Worm (Caenorhabditis elegans) whole organism, L4 larva: ENCODE measurements around the gene sur-5.
A peak's percentile ranks its signal among the peaks of the same experiment; 100 is the strongest.

ENCODE experiments used
- F10B5.3 ChIP-seq: sonication (generic microtip); optimal IDR thresholded peaks from 2 replicates; lab custom pipeline; 2016; ENCODE audit warnings: mild to moderate bottlenecking, missing genetic modification characterization, missing compliant biosample characterization
- F37D6.2 ChIP-seq: sonication (generic microtip); optimal IDR thresholded peaks from 2 replicates; lab custom pipeline; 2016; ENCODE audit warnings: mild to moderate bottlenecking, missing genetic modification characterization, missing compliant biosample characterization
- F44E2.7 ChIP-seq: fragments of 200-800 bp; sonication (Bioruptor generic); IDR thresholded peaks from 2 replicates; pipeline ENCODE4 v2.1.2; 2022; ENCODE audit warnings: missing genetic modification characterization, missing compliant biosample characterization
- R02D3.7 ChIP-seq: fragments of 150-350 bp; sonication (generic microtip); optimal IDR thresholded peaks from 3 replicates; lab custom pipeline; 2014; ENCODE audit warnings: missing biosample characterization, missing genetic modification characterization
- T20F7.1 ChIP-seq: fragments of 200-800 bp; sonication (Bioruptor generic); optimal IDR thresholded peaks from 2 replicates; lab custom pipeline; 2018; ENCODE audit warnings: mild to moderate bottlenecking, missing genetic modification characterization, missing compliant biosample characterization
- Y5F2A.4 ChIP-seq: fragments of 200-800 bp; sonication (Bioruptor generic); optimal IDR thresholded peaks from 2 replicates; lab custom pipeline; 2018; ENCODE audit warnings: mild to moderate bottlenecking, missing genetic modification characterization, missing compliant biosample characterization
- ZK546.5 ChIP-seq, 2 experiments: sonication (generic microtip); optimal IDR thresholded peaks; 2 replicates each; lab custom pipeline; 2017; ENCODE audit warnings: missing biosample characterization in 2 of 2, missing genetic modification characterization in 2 of 2
- aha-1 ChIP-seq: fragments of 150-350 bp; peaks from one replicate; lab custom pipeline; 2014; ENCODE audit warnings: missing biosample characterization, missing genetic modification characterization
- ama-1 ChIP-seq: fragments of 150-350 bp; optimal IDR thresholded peaks from 2 replicates; lab custom pipeline; 2014; ENCODE audit warnings: inconsistent platforms, mixed read lengths
- arid-1 ChIP-seq: fragments of 200-800 bp; sonication (Bioruptor generic); conservative IDR thresholded peaks from 2 replicates; pipeline ENCODE4 v1.3.6; 2022; ENCODE audit warnings: missing genetic modification reagents, missing genetic modification characterization, missing compliant biosample characterization
- attf-4 ChIP-seq: sonication (generic microtip); optimal IDR thresholded peaks from 3 replicates; lab custom pipeline; 2017; ENCODE audit warnings: missing biosample characterization, missing genetic modification characterization
- ceh-20 ChIP-seq: fragments of 200-800 bp; sonication (Bioruptor generic); IDR thresholded peaks from 2 replicates; pipeline ENCODE4 v1.3.6; 2022; ENCODE audit warnings: missing genetic modification reagents, missing genetic modification characterization, missing compliant biosample characterization
- ceh-44 ChIP-seq: fragments of 200-800 bp; sonication (Bioruptor generic); IDR thresholded peaks from 2 replicates; pipeline ENCODE4 v1.3.6; 2022; ENCODE audit warnings: missing genetic modification reagents, missing genetic modification characterization, missing compliant biosample characterization
- ceh-62 ChIP-seq: sonication (generic microtip); optimal IDR thresholded peaks from 2 replicates; lab custom pipeline; 2017; ENCODE audit warnings: missing biosample characterization, missing genetic modification characterization
- daf-16 ChIP-seq, 3 experiments: sonication (generic microtip); optimal IDR thresholded peaks; 2 replicates each; lab custom pipeline; 2016 to 2017; ENCODE audit warnings: missing genetic modification characterization in 3 of 3, missing genetic modification reagents in 3 of 3, mild to moderate bottlenecking in 2 of 3, missing compliant biosample characterization in 2 of 3, missing biosample characterization in 1 of 3, moderate library complexity in 1 of 3
- daf-19 ChIP-seq: fragments of 200-800 bp; sonication (Bioruptor generic); conservative IDR thresholded peaks from 2 replicates; pipeline ENCODE4 v1.3.6; 2022; ENCODE audit warnings: missing genetic modification characterization, missing compliant biosample characterization
- daf-8 ChIP-seq: fragments of 200-800 bp; sonication (Bioruptor generic); IDR thresholded peaks from 2 replicates; pipeline ENCODE4 v1.3.6; 2022; ENCODE audit warnings: missing genetic modification characterization, missing compliant biosample characterization
- dmd-6 ChIP-seq: fragments of 200-800 bp; sonication (Bioruptor generic); IDR thresholded peaks from 2 replicates; pipeline ENCODE4 v1.3.6; 2022; ENCODE audit warnings: missing genetic modification reagents, missing genetic modification characterization, missing compliant biosample characterization
- dmd-8 ChIP-seq: fragments of 200-800 bp; sonication (Bioruptor generic); IDR thresholded peaks from 2 replicates; pipeline ENCODE4 v1.3.6; 2022; ENCODE audit warnings: missing genetic modification characterization, missing compliant biosample characterization
- dve-1 ChIP-seq: sonication (generic microtip); optimal IDR thresholded peaks from 2 replicates; lab custom pipeline; 2017; ENCODE audit warnings: antibody characterized with exemption, mild to moderate bottlenecking, missing genetic modification characterization, missing compliant biosample characterization; ENCODE audit not compliant: insufficient read depth
- egl-43 ChIP-seq: fragments of 200-800 bp; sonication (Bioruptor generic); IDR thresholded peaks from 2 replicates; pipeline ENCODE4 v1.3.6; 2022; ENCODE audit warnings: missing genetic modification reagents, missing genetic modification characterization, missing compliant biosample characterization
- fkh-10 ChIP-seq: fragments of 150-350 bp; optimal IDR thresholded peaks from 2 replicates; lab custom pipeline; 2014; ENCODE audit warnings: missing biosample characterization, missing genetic modification reagents, missing genetic modification characterization
- fos-1 ChIP-seq: fragments of 150-350 bp; optimal IDR thresholded peaks from 2 replicates; lab custom pipeline; 2014; ENCODE audit warnings: missing biosample characterization, missing genetic modification characterization
- hlh-30 ChIP-seq: sonication (generic microtip); optimal IDR thresholded peaks from 2 replicates; lab custom pipeline; 2017; ENCODE audit warnings: antibody characterized with exemption, mild to moderate bottlenecking, missing genetic modification characterization, missing compliant biosample characterization; ENCODE audit not compliant: insufficient read depth
- hmg-1.1 ChIP-seq: fragments of 200-800 bp; sonication (Bioruptor generic); IDR thresholded peaks from 2 replicates; pipeline ENCODE4 v1.3.6; 2022; ENCODE audit warnings: missing genetic modification reagents, missing genetic modification characterization, missing compliant biosample characterization
- lin-13 ChIP-seq: fragments of 150-350 bp; optimal IDR thresholded peaks from 2 replicates; lab custom pipeline; 2014; ENCODE audit warnings: missing biosample characterization, missing genetic modification reagents, missing genetic modification characterization
- lin-29 ChIP-seq: fragments of 200-800 bp; sonication (Bioruptor generic); IDR thresholded peaks from 2 replicates; pipeline ENCODE4 v1.3.6; 2022; ENCODE audit warnings: missing genetic modification reagents, missing genetic modification characterization, missing compliant biosample characterization
- lir-3 ChIP-seq: sonication (generic microtip); optimal IDR thresholded peaks from 2 replicates; lab custom pipeline; 2016; ENCODE audit warnings: mild to moderate bottlenecking, missing genetic modification characterization, missing compliant biosample characterization
- lsy-2 ChIP-seq, 2 experiments: fragments of 150-350 bp in 1 of 2; sonication (generic microtip) in 1 of 2; optimal IDR thresholded peaks; 2 replicates each; lab custom pipeline; 2014 to 2017; ENCODE audit warnings: missing biosample characterization in 2 of 2, missing genetic modification characterization in 2 of 2
- madf-5 ChIP-seq, 2 experiments: fragments of 200-800 bp; sonication (Bioruptor generic); IDR thresholded peaks; 2 replicates each; pipeline ENCODE4 v1.3.6; 2022; ENCODE audit warnings: missing compliant biosample characterization in 2 of 2, missing genetic modification characterization in 2 of 2
- madf-9 ChIP-seq: fragments of 200-800 bp; sonication (Bioruptor generic); conservative IDR thresholded peaks from 2 replicates; pipeline ENCODE4 v1.3.6; 2022; ENCODE audit warnings: missing genetic modification reagents, missing genetic modification characterization, missing compliant biosample characterization
- mdl-1 ChIP-seq, 2 experiments: fragments of 150-350 bp in 1 of 2; sonication (generic microtip) in 1 of 2; optimal IDR thresholded peaks; 2 replicates each; lab custom pipeline; 2014 to 2017; ENCODE audit warnings: missing biosample characterization in 2 of 2, missing genetic modification characterization in 2 of 2
- mdt-29 ChIP-seq: fragments of 200-800 bp; sonication (Bioruptor generic); IDR thresholded peaks from 2 replicates; pipeline ENCODE4 v1.3.6; 2022; ENCODE audit warnings: missing genetic modification reagents, missing genetic modification characterization, missing compliant biosample characterization
- nhr-111 ChIP-seq: fragments of 200-800 bp; sonication (Bioruptor generic); optimal IDR thresholded peaks from 2 replicates; lab custom pipeline; 2018; ENCODE audit warnings: mild to moderate bottlenecking, missing genetic modification characterization, missing compliant biosample characterization
- nhr-237 ChIP-seq: sonication (generic microtip); optimal IDR thresholded peaks from 2 replicates; lab custom pipeline; 2017; ENCODE audit warnings: missing biosample characterization, missing genetic modification characterization
- nhr-28 ChIP-seq: fragments of 150-350 bp; optimal IDR thresholded peaks from 2 replicates; lab custom pipeline; 2014; ENCODE audit warnings: missing biosample characterization, missing genetic modification characterization
- nhr-41 ChIP-seq: fragments of 200-800 bp; sonication (Bioruptor generic); IDR thresholded peaks from 2 replicates; pipeline ENCODE4 v1.3.6; 2022; ENCODE audit warnings: missing genetic modification reagents, missing genetic modification characterization, missing compliant biosample characterization
- nhr-48 ChIP-seq: sonication (generic microtip); optimal IDR thresholded peaks from 2 replicates; lab custom pipeline; 2016; ENCODE audit warnings: mild to moderate bottlenecking, missing genetic modification characterization, missing compliant biosample characterization
- nhr-6 ChIP-seq: fragments of 150-350 bp; optimal IDR thresholded peaks from 2 replicates; lab custom pipeline; 2014; ENCODE audit warnings: missing biosample characterization, missing genetic modification characterization
- nhr-77 ChIP-seq: fragments of 150-350 bp; optimal IDR thresholded peaks from 2 replicates; lab custom pipeline; 2014; ENCODE audit warnings: missing biosample characterization, missing genetic modification characterization
- php-3 ChIP-seq: fragments of 200-800 bp; sonication (Bioruptor generic); IDR thresholded peaks from 2 replicates; pipeline ENCODE4 v1.3.6; 2022; ENCODE audit warnings: missing genetic modification reagents, missing genetic modification characterization, missing compliant biosample characterization
- pqm-1 ChIP-seq: sonication (generic microtip); optimal IDR thresholded peaks from 2 replicates; lab custom pipeline; 2017; ENCODE audit warnings: missing biosample characterization, missing genetic modification characterization
- rbr-2 ChIP-seq: sonication (generic microtip); optimal IDR thresholded peaks from 2 replicates; lab custom pipeline; 2016; ENCODE audit warnings: missing genotype, missing genetic modification characterization, missing compliant biosample characterization
- sdz-12 ChIP-seq: fragments of 200-800 bp; sonication (Bioruptor generic); optimal IDR thresholded peaks from 2 replicates; lab custom pipeline; 2018; ENCODE audit warnings: mild to moderate bottlenecking, missing genetic modification characterization, missing compliant biosample characterization
- skn-1 ChIP-seq: fragments of 150-350 bp; optimal IDR thresholded peaks from 2 replicates; lab custom pipeline; 2014; ENCODE audit warnings: missing biosample characterization, missing genetic modification characterization
- spr-3 ChIP-seq: fragments of 200-800 bp; sonication (Bioruptor generic); optimal IDR thresholded peaks from 2 replicates; lab custom pipeline; 2018; ENCODE audit warnings: mild to moderate bottlenecking, missing genetic modification characterization, missing compliant biosample characterization
- tag-97 ChIP-seq: fragments of 200-800 bp; sonication (Bioruptor generic); IDR thresholded peaks from 2 replicates; pipeline ENCODE4 v1.3.6; 2022; ENCODE audit warnings: missing genetic modification characterization, missing compliant biosample characterization
- tra-1 ChIP-seq: fragments of 200-800 bp; sonication (Bioruptor generic); IDR thresholded peaks from 2 replicates; pipeline ENCODE4 v1.3.6; 2022; ENCODE audit warnings: missing genetic modification reagents, missing genetic modification characterization, missing compliant biosample characterization
- unc-39 ChIP-seq: sonication (generic microtip); optimal IDR thresholded peaks from 2 replicates; lab custom pipeline; 2017; ENCODE audit warnings: missing biosample characterization, missing genetic modification characterization
- vab-7 ChIP-seq: fragments of 200-800 bp; sonication (Bioruptor generic); IDR thresholded peaks from 2 replicates; pipeline ENCODE4 v1.3.6; 2022; ENCODE audit warnings: missing genetic modification reagents, missing genetic modification characterization, missing compliant biosample characterization
- zag-1 ChIP-seq: fragments of 150-350 bp; optimal IDR thresholded peaks from 2 replicates; lab custom pipeline; 2014; ENCODE audit warnings: missing biosample characterization, missing genetic modification characterization
- zip-2 ChIP-seq: fragments of 150-350 bp; optimal IDR thresholded peaks from 2 replicates; lab custom pipeline; 2014; ENCODE audit warnings: missing biosample characterization, missing genetic modification characterization

sur-5 gene

ce11 chrX:7323604-7324003 is 18.2 kb upstream of the sur-5 start:
- TF ChIP-seq vab-7 (GFP tag; lab: Robert Waterston, UW): peak; percentile 59
- TF ChIP-seq nhr-6 (tag; lab: Kevin White, UChicago): peak; percentile 46
- TF ChIP-seq nhr-41 (GFP tag; lab: Robert Waterston, UW): peak; percentile 39; the same call in 1 of the 2 replicates
- peak in 1 of 2 experiments; percentile 6 for TF ChIP-seq lsy-2 (tag; optimal IDR thresholded peaks at IDR 0.05; lab: Kevin White, UChicago)
- TF ChIP-seq F37D6.2 (tag; lab: Kevin White, UChicago): no peak
- peak; percentile 72 for TF ChIP-seq nhr-111 (GFP tag; lab: Kevin White, UChicago)
- no peak for TF ChIP-seq ZK546.5 (tag; optimal IDR thresholded peaks at IDR 0.05; lab: Kevin White, UChicago)
- no peak for TF ChIP-seq unc-39 (tag; lab: Kevin White, UChicago)
- TF ChIP-seq R02D3.7 (tag; lab: Kevin White, UChicago): no peak
- TF ChIP-seq arid-1 (GFP tag; lab: Robert Waterston, UW): peak; percentile 77
- no peak for TF ChIP-seq mdl-1 (tag; optimal IDR thresholded peaks at IDR 0.05; lab: Kevin White, UChicago)
- peak; percentile 48 for TF ChIP-seq dve-1 (tag; lab: Kevin White, UChicago)
- no peak for TF ChIP-seq nhr-237 (tag; lab: Kevin White, UChicago)
- TF ChIP-seq pqm-1 (tag; lab: Kevin White, UChicago): no peak
- TF ChIP-seq tag-97: no peak
- peak; percentile 34 for TF ChIP-seq hlh-30
- TF ChIP-seq dmd-8 (GFP tag; lab: Robert Waterston, UW): peak; percentile 87
- TF ChIP-seq sdz-12: peak; percentile 36
- TF ChIP-seq fkh-10: no peak
- 0 out of 2 replicates have a peak, but pooled peaks have one; percentile 51 for TF ChIP-seq tra-1 (GFP tag; lab: Robert Waterston, UW)
- TF ChIP-seq F44E2.7 (GFP tag; lab: Robert Waterston, UW): no peak
- TF ChIP-seq T20F7.1 (GFP tag; lab: Kevin White, UChicago): peak; percentile 28
- no peak for TF ChIP-seq aha-1 (tag; lab: Kevin White, UChicago)
- peak; percentile 2 for TF ChIP-seq zip-2 (tag; lab: Kevin White, UChicago)
- TF ChIP-seq mdt-29 (GFP tag; lab: Robert Waterston, UW): no peak
- TF ChIP-seq attf-4 (tag; lab: Kevin White, UChicago): no peak
- peak in 1 of 2 experiments; percentile 83 for TF ChIP-seq daf-16 (GFP tag; optimal IDR thresholded peaks at IDR 0.05; lab: Kevin White, UChicago)
- TF ChIP-seq daf-16 (tag; optimal IDR thresholded peaks at IDR 0.05; lab: Kevin White, UChicago): peak; percentile 71
- peak; percentile 81; the same call in 1 of the 2 replicates for TF ChIP-seq daf-8 (GFP tag; lab: Robert Waterston, UW)
- 0 out of 4 replicates have a peak, but pooled peaks have one; percentile 51 to 67 for TF ChIP-seq madf-5 (GFP tag; IDR thresholded peaks at IDR 0.05; lab: Robert Waterston, UW)
- TF ChIP-seq nhr-77 (tag; lab: Kevin White, UChicago): no peak
- TF ChIP-seq F10B5.3 (tag; lab: Kevin White, UChicago): peak; percentile 3
- peak; percentile 68 for TF ChIP-seq dmd-6 (GFP tag; lab: Robert Waterston, UW)
- TF ChIP-seq lin-13 (GFP tag; lab: Kevin White, UChicago): peak; percentile 22
- TF ChIP-seq spr-3 (GFP tag; lab: Kevin White, UChicago): no peak
- peak; percentile 34 for TF ChIP-seq Y5F2A.4 (GFP tag; lab: Kevin White, UChicago)
- TF ChIP-seq hmg-1.1: peak; percentile 45; the same call in 1 of the 2 replicates
- peak; percentile 87 for TF ChIP-seq daf-19 (GFP tag; lab: Robert Waterston, UW)
- TF ChIP-seq rbr-2 (tag; lab: Kevin White, UChicago): peak; percentile 42
- no peak for TF ChIP-seq ceh-62 (tag; lab: Kevin White, UChicago)
- TF ChIP-seq nhr-28 (tag; lab: Kevin White, UChicago): peak; percentile 5
- no peak for TF ChIP-seq skn-1 (tag; lab: Kevin White, UChicago)
- peak; percentile 70 for TF ChIP-seq nhr-48 (tag; lab: Kevin White, UChicago)
- no peak for TF ChIP-seq egl-43 (GFP tag; lab: Robert Waterston, UW)
- no peak for TF ChIP-seq lin-29 (GFP tag; lab: Robert Waterston, UW)
- 0 out of 2 replicates have a peak, but pooled peaks have one; percentile 33 for TF ChIP-seq ceh-20 (GFP tag; lab: Robert Waterston, UW)
- TF ChIP-seq ceh-44: 0 out of 2 replicates have a peak, but pooled peaks have one; percentile 35
- TF ChIP-seq php-3 (GFP tag; lab: Robert Waterston, UW): peak; percentile 61; the same call in 1 of the 2 replicates
- peak; percentile 57 for TF ChIP-seq lir-3 (tag; lab: Kevin White, UChicago)
- peak; percentile 47; the same call in 1 of the 2 replicates for TF ChIP-seq madf-9 (GFP tag; lab: Robert Waterston, UW)
- TF ChIP-seq zag-1 (tag; lab: Kevin White, UChicago): no peak
- no peak for TF ChIP-seq fos-1 (tag; lab: Kevin White, UChicago)
- TF ChIP-seq ama-1 (lab: Kevin White, UChicago): no peak
